Worm (Caenorhabditis elegans): ENCODE measurements around the gene T06A1.5.

ce11 chrV:1940472-1941221 is 13.6 kb downstream of the T06A1.5 start:
- no peak for TF ChIP-seq ztf-23 (GFP tag; IDR thresholded peaks at IDR 0.05)
- TF ChIP-seq klf-2 (GFP tag; conservative IDR thresholded peaks at IDR 0.05) = no peak
- no peak for TF ChIP-seq T22C8.4 (GFP tag; IDR thresholded peaks at IDR 0.05)
- TF ChIP-seq ztf-29 (GFP tag; IDR thresholded peaks at IDR 0.05) = no peak
- TF ChIP-seq flt-1 (GFP tag; IDR thresholded peaks at IDR 0.05) = no peak
- no peak for TF ChIP-seq med-1 (GFP tag; optimal IDR thresholded peaks at IDR 0.05; ENCODE audit: insufficient read depth)

Measured in whole organism, midembryonic.